Fruit fly (Drosophila melanogaster): ENCODE measurements around the gene Ubi-p5E.
A peak's percentile ranks its signal among the peaks of the same experiment; 100 is the strongest.

- peak in 1 of 2 experiments; percentile 25 for TF ChIP-seq CTCF (optimal IDR thresholded peaks at IDR 0.05)
- TF ChIP-seq CG8478 (optimal IDR thresholded peaks at IDR 0.05), result no peak
Measured at dm6 chrX:6291083-6291699, 11.7 kb upstream of the Ubi-p5E start, which contains the start of the genes Rpt4 and mldr.

Measured in S2 (cell line).